Fruit fly (Drosophila melanogaster): Measurements from ENCODE around the gene HP1D3csd.

DNA sequence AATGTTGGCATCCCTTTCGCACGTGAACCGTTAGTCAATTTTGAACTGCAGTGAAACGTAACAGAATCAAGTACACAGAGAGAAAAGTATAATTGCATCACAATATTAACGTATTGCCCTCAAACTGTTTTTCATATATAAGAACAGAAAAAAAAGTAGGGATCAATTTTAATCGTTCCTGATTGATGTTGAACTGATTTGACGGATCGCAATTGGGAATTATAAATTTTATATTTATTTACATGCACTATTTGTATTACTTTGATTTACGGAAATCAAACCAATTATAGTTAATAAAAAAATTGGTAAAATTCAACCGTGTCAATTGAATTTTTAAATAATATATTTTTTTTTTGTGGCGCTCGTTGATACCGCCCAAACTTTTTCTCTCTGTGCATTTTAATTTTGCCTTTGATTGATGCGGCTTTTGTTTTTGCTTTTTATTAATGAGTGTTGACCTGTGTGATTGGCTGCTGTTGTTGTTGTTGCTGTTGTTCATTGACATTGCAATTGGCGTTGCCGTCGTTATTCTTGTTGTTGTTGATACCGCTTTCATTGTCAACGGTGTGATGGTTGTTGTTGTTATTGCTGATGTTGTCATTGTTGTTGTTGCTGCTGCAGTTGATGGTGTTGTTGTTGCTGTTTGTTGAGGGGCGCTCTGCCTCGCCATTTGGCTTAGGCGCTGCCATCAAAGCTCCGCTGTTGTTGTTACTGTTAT is 37.3 kb upstream of the HP1D3csd start:
- TF ChIP-seq usp (GFP tag; optimal IDR thresholded peaks at IDR 0.05) (no peak), CG8478 (optimal IDR thresholded peaks at IDR 0.05) (no peak), Dll (optimal IDR thresholded peaks at IDR 0.05) (no peak), psq (optimal IDR thresholded peaks at IDR 0.05) (no peak), pan (optimal IDR thresholded peaks at IDR 0.05) (no peak), EcR (GFP tag; optimal IDR thresholded peaks at IDR 0.05) (no peak)

Measured in whole organism.